Worm (Caenorhabditis elegans): ENCODE results near the gene F14H3.3.

- TF ChIP-seq fos-1 (tag; optimal IDR thresholded peaks at IDR 0.05) = peak; percentile 30
- no peak for TF ChIP-seq aly-2 (tag; optimal IDR thresholded peaks at IDR 0.05)
- no peak for TF ChIP-seq nhr-237 (tag; optimal IDR thresholded peaks at IDR 0.05)
- TF ChIP-seq zag-1 (tag; optimal IDR thresholded peaks at IDR 0.05) = no peak
- no peak for TF ChIP-seq elt-1 (tag; optimal IDR thresholded peaks at IDR 0.05)
- TF ChIP-seq lsy-2 (tag; optimal IDR thresholded peaks at IDR 0.05) = no peak
- no peak for TF ChIP-seq nhr-11 (tag; optimal IDR thresholded peaks at IDR 0.05)
- TF ChIP-seq nhr-10 (tag; optimal IDR thresholded peaks at IDR 0.05) = no peak
- no peak for TF ChIP-seq skn-1 (tag; optimal IDR thresholded peaks at IDR 0.05)
- no peak for TF ChIP-seq blmp-1 (tag; optimal IDR thresholded peaks at IDR 0.05; ENCODE audit: insufficient read depth)
- no peak for TF ChIP-seq elt-3 (tag; optimal IDR thresholded peaks at IDR 0.05)
- no peak for TF ChIP-seq unc-39 (tag; optimal IDR thresholded peaks at IDR 0.05)
- no peak for TF ChIP-seq egl-27 (tag; optimal IDR thresholded peaks at IDR 0.05)
These were observed 22.0 kb upstream of the F14H3.3 start, which contains the start of the genes F14H3.12 and srj-29 for ce11 chrV:16075250-16075709.
